Fruit fly (Drosophila melanogaster) whole organism, wandering third instar larva: Measurements from ENCODE around the gene CG32170.
A peak's percentile ranks its signal among the peaks of the same experiment; 100 is the strongest.

Experiments used
- Dfd ChIP-seq: fragments of >200 bp; optimal IDR thresholded peaks from 2 replicates; lab custom pipeline; 2017; ENCODE audit warnings: missing biosample characterization, missing genetic modification characterization
- Sp1 ChIP-seq: fragments of 200-800 bp; sonication (Bioruptor generic); optimal IDR thresholded peaks from 3 replicates; lab custom pipeline; 2019; ENCODE audit warnings: missing biosample characterization, mild to moderate bottlenecking, missing genetic modification characterization, moderate library complexity

dm6 chr3L:16844920-16845573, 32.1 kb upstream of the CG32170 start, which contains the start of the genes kud and Zcchc7:
- TF ChIP-seq Sp1 (GFP tag; lab: Kevin White, UChicago): peak; percentile 75
- TF ChIP-seq Dfd (GFP tag; lab: Kevin White, UChicago): no peak
